Fruit fly (Drosophila melanogaster) Kc167 (cell line): ENCODE results near the gene Mlp84B.

Experiments
- Myc ChIP-seq: fragments of >200 bp; optimal IDR thresholded peaks from 2 replicates; lab custom pipeline; 2017; ENCODE audit warnings: missing external identifiers
- Sin3A ChIP-seq: fragments of >200 bp; optimal IDR thresholded peaks from 2 replicates; lab custom pipeline; 2018; ENCODE audit warnings: missing external identifiers
- h ChIP-seq: fragments of >200 bp; optimal IDR thresholded peaks from 3 replicates; lab custom pipeline; 2018; ENCODE audit warnings: missing external identifiers
- insv ChIP-seq: fragments of >200 bp; optimal IDR thresholded peaks from 3 replicates; lab custom pipeline; 2018; ENCODE audit warnings: missing external identifiers
- psq ChIP-seq: fragments of >200 bp; optimal IDR thresholded peaks from 2 replicates; lab custom pipeline; 2017; ENCODE audit warnings: missing external identifiers
- ttk ChIP-seq: sonication (Bioruptor generic); optimal IDR thresholded peaks from 2 replicates; lab custom pipeline; 2017; ENCODE audit warnings: missing external identifiers

Mlp84B gene

dm6 chr3R:7122172-7123072, 4.9 kb upstream of the Mlp84B start:
- no peak for TF ChIP-seq ttk
- no peak for TF ChIP-seq psq (lab: Kevin White, UChicago)
- no peak for TF ChIP-seq insv (lab: Kevin White, UChicago)

- no peak for TF ChIP-seq ttk
- no peak for TF ChIP-seq insv (lab: Kevin White, UChicago)
- TF ChIP-seq psq (lab: Kevin White, UChicago): no peak
- no peak for TF ChIP-seq h (lab: Kevin White, UChicago)
- no peak for TF ChIP-seq Sin3A (lab: Kevin White, UChicago)
- no peak for TF ChIP-seq Myc
These were observed 1.0 kb downstream of the Mlp84B start for dm6 chr3R:7116511-7116910.

dm6 chr3R:7112977-7113376, 4.6 kb downstream of the Mlp84B start:
- TF ChIP-seq psq (lab: Kevin White, UChicago) (no peak), Sin3A (lab: Kevin White, UChicago) (no peak), h (lab: Kevin White, UChicago) (no peak), insv (lab: Kevin White, UChicago) (no peak), ttk (no peak), Myc (no peak)

- TF ChIP-seq psq (lab: Kevin White, UChicago): no peak
- no peak for TF ChIP-seq Myc
- no peak for TF ChIP-seq ttk
- TF ChIP-seq h (lab: Kevin White, UChicago): no peak
- TF ChIP-seq Sin3A (lab: Kevin White, UChicago): no peak
- TF ChIP-seq insv (lab: Kevin White, UChicago): no peak
These were observed 6.2 kb downstream of the Mlp84B start for dm6 chr3R:7111206-7111858.

- TF ChIP-seq Myc (no peak), psq (lab: Kevin White, UChicago) (no peak), insv (lab: Kevin White, UChicago) (no peak), Sin3A (lab: Kevin White, UChicago) (no peak), ttk (no peak), h (lab: Kevin White, UChicago) (no peak)
These were observed 7.7 kb downstream of the Mlp84B start for dm6 chr3R:7109760-7110303.

- TF ChIP-seq Sin3A (lab: Kevin White, UChicago): no peak
- TF ChIP-seq psq (lab: Kevin White, UChicago): no peak
- TF ChIP-seq insv (lab: Kevin White, UChicago): no peak
- TF ChIP-seq h (lab: Kevin White, UChicago): no peak
- TF ChIP-seq ttk: no peak
- no peak for TF ChIP-seq Myc
These were observed 8.8 kb downstream of the Mlp84B start for dm6 chr3R:7108589-7109312.

dm6 chr3R:7107713-7108588, 9.6 kb downstream of the Mlp84B start:
- TF ChIP-seq ttk (no peak), insv (lab: Kevin White, UChicago) (no peak), Sin3A (lab: Kevin White, UChicago) (no peak), Myc (no peak), psq (lab: Kevin White, UChicago) (no peak), h (lab: Kevin White, UChicago) (no peak)

dm6 chr3R:7105503-7106164, 11.9 kb downstream of the Mlp84B start:
- no peak for TF ChIP-seq Myc

dm6 chr3R:7104308-7104707, 13.2 kb downstream of the Mlp84B start:
- TF ChIP-seq Myc (no peak), insv (lab: Kevin White, UChicago) (no peak), psq (lab: Kevin White, UChicago) (no peak), h (lab: Kevin White, UChicago) (no peak), Sin3A (lab: Kevin White, UChicago) (no peak), ttk (no peak)

- no peak for TF ChIP-seq psq (lab: Kevin White, UChicago)
- TF ChIP-seq insv (lab: Kevin White, UChicago): no peak
These were observed 14.4 kb downstream of the Mlp84B start for dm6 chr3R:7102853-7103833.
